Fruit fly (Drosophila melanogaster): Measurements from ENCODE around the gene Fbxl7.

Fbxl7 gene

dm6 chr3R:15950843-15951242 lies 30.1 kb downstream of the Fbxl7 start, which contains the start of the genes CG31088 and CG46383:
TSS of gene CG31088 (minus strand) at chr3R:15950943.
TSS of gene CG46383 (minus strand) at chr3R:15950943.
- TF ChIP-seq sv (GFP tag; optimal IDR thresholded peaks at IDR 0.05) (no peak), brk (GFP tag; optimal IDR thresholded peaks at IDR 0.05) (no peak), usp (GFP tag; optimal IDR thresholded peaks at IDR 0.05) (no peak), OdsH (GFP tag; optimal IDR thresholded peaks at IDR 0.05) (no peak), psq (GFP tag; optimal IDR thresholded peaks at IDR 0.05) (no peak), woc (GFP tag; optimal IDR thresholded peaks at IDR 0.05) (no peak), Hnf4 (GFP tag; optimal IDR thresholded peaks at IDR 0.05) (no peak), ey (GFP tag; optimal IDR thresholded peaks at IDR 0.05) (no peak), CG32264 (GFP tag; optimal IDR thresholded peaks at IDR 0.05) (no peak), h (GFP tag; optimal IDR thresholded peaks at IDR 0.05) (no peak)

dm6 chr3R:15963690-15964281 lies 43.1 kb downstream of the Fbxl7 start, which contains the start of the genes CG4287 and CG5516:
TSS of gene CG4287 (minus strand) at chr3R:15963867.
TSS of gene CG5516 (plus strand) at chr3R:15963884.
- TF ChIP-seq Hnf4 (GFP tag; optimal IDR thresholded peaks at IDR 0.05), result peak; percentile 66
- no peak for TF ChIP-seq foxo (GFP tag; optimal IDR thresholded peaks at IDR 0.05)
- peak; percentile 55 for TF ChIP-seq Jra (GFP tag; optimal IDR thresholded peaks at IDR 0.05)
- no peak for TF ChIP-seq CrebA (GFP tag; optimal IDR thresholded peaks at IDR 0.05; ENCODE audit: borderline replicate concordance)
- TF ChIP-seq Hr83 (GFP tag; optimal IDR thresholded peaks at IDR 0.05; ENCODE audit: poor library complexity, severe bottlenecking), result no peak

DNA sequence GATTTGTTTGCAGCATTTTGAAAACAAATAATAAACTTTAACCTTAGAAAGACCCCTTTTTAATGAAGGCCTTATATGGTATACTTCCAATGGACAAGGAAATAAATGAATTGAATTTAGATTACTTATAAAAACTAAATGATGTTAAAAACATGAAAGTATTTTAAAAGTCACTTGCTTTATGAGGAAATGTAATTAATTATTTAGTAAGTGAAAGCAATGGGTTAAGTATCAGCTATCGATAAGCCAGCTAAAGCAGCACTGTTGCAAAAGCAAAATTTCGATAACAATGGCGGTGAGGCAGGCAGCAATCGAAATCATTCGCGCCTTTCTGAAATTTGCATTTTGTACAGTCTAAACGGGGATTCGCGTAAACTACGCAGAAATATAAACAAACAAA lies 44.5 kb downstream of the Fbxl7 start, which contains the start of the genes CG32856 and Rbf2:
Gene CG32856, minus strand, starts transcription at position 183 of the 400 bp plus-strand sequence.
Gene Rbf2, plus strand, starts transcription at position 278 of the 400 bp plus-strand sequence.
- TF ChIP-seq Vsx2 (GFP tag; optimal IDR thresholded peaks at IDR 0.05; ENCODE audit: partially characterized antibody), result no peak
- no peak for TF ChIP-seq pan (optimal IDR thresholded peaks at IDR 0.05)
- no peak for TF ChIP-seq Dif (GFP tag; optimal IDR thresholded peaks at IDR 0.05; ENCODE audit: partially characterized antibody)
- TF ChIP-seq Abd-B (GFP tag; optimal IDR thresholded peaks at IDR 0.05), result no peak
- TF ChIP-seq HLH106 (tag; optimal IDR thresholded peaks at IDR 0.05), result peak; percentile 71
- no peak for TF ChIP-seq CrebA (GFP tag; optimal IDR thresholded peaks at IDR 0.05; ENCODE audit: borderline replicate concordance)
- no peak for TF ChIP-seq lola (GFP tag; optimal IDR thresholded peaks at IDR 0.05)
- peak; percentile 84 for TF ChIP-seq psq (GFP tag; optimal IDR thresholded peaks at IDR 0.05)
- TF ChIP-seq br (GFP tag; optimal IDR thresholded peaks at IDR 0.05), result peak; percentile 91
- TF ChIP-seq foxo (GFP tag; optimal IDR thresholded peaks at IDR 0.05), result peak in 1 of 2 experiments; percentile 90
- TF ChIP-seq h (GFP tag; optimal IDR thresholded peaks at IDR 0.05), result peak; percentile 88
- TF ChIP-seq fru (GFP tag; optimal IDR thresholded peaks at IDR 0.05), result peak; percentile 80
- TF ChIP-seq Hr83 (GFP tag; optimal IDR thresholded peaks at IDR 0.05; ENCODE audit: poor library complexity, severe bottlenecking), result peak; percentile 65
- no peak for TF ChIP-seq Dfd (GFP tag; optimal IDR thresholded peaks at IDR 0.05)
- TF ChIP-seq Rel (GFP tag; optimal IDR thresholded peaks at IDR 0.05), result no peak
- TF ChIP-seq Rel (tag; optimal IDR thresholded peaks at IDR 0.05), result no peak
- TF ChIP-seq Sp1 (GFP tag; optimal IDR thresholded peaks at IDR 0.05), result no peak
- peak; percentile 54 for TF ChIP-seq GATAd (GFP tag; optimal IDR thresholded peaks at IDR 0.05)
- no peak for TF ChIP-seq Myc (optimal IDR thresholded peaks at IDR 0.05)
- TF ChIP-seq CG9705 (GFP tag; optimal IDR thresholded peaks at IDR 0.05), result peak; percentile 21
- TF ChIP-seq OdsH (GFP tag; optimal IDR thresholded peaks at IDR 0.05), result peak; percentile 91
- no peak for TF ChIP-seq tai (GFP tag; optimal IDR thresholded peaks at IDR 0.05)
- peak; percentile 79 for TF ChIP-seq sv (GFP tag; optimal IDR thresholded peaks at IDR 0.05)
- no peak for TF ChIP-seq usp (GFP tag; optimal IDR thresholded peaks at IDR 0.05)
- peak; percentile 59 for TF ChIP-seq Mio (GFP tag; optimal IDR thresholded peaks at IDR 0.05)
- TF ChIP-seq woc (GFP tag; optimal IDR thresholded peaks at IDR 0.05), result peak; percentile 90
- TF ChIP-seq dmrt93B (GFP tag; optimal IDR thresholded peaks at IDR 0.05), result no peak
- TF ChIP-seq CG32264 (GFP tag; optimal IDR thresholded peaks at IDR 0.05), result no peak
- peak; percentile 96 for TF ChIP-seq Hnf4 (GFP tag; optimal IDR thresholded peaks at IDR 0.05)
- peak; percentile 94 for TF ChIP-seq Jra (GFP tag; optimal IDR thresholded peaks at IDR 0.05)
- TF ChIP-seq dsf (GFP tag; optimal IDR thresholded peaks at IDR 0.05; ENCODE audit: borderline replicate concordance), result peak; percentile 91
- peak; percentile 95 for TF ChIP-seq rgr (GFP tag; optimal IDR thresholded peaks at IDR 0.05)
- TF ChIP-seq ey (GFP tag; optimal IDR thresholded peaks at IDR 0.05), result peak; percentile 91

Measured in whole organism, wandering third instar larva.